Worm (Caenorhabditis elegans) whole organism, L2 larva: ENCODE measurements around the gene csa-1.

Source experiments
- C34F6.9 ChIP-seq: fragments of 150-350 bp; optimal IDR thresholded peaks from 2 replicates; lab custom pipeline; 2014; ENCODE audit warnings: missing biosample characterization, missing genetic modification characterization
- F13H6.1 ChIP-seq: sonication (generic microtip); optimal IDR thresholded peaks from 2 replicates; lab custom pipeline; 2016; ENCODE audit warnings: missing genetic modification characterization, missing compliant biosample characterization
- R02D3.7 ChIP-seq: fragments of 150-350 bp; optimal IDR thresholded peaks from 2 replicates; lab custom pipeline; 2014; ENCODE audit warnings: missing biosample characterization, missing genetic modification characterization
- Y55F3AM.14 ChIP-seq: fragments of 200-800 bp; sonication (Bioruptor generic); optimal IDR thresholded peaks from 2 replicates; lab custom pipeline; 2018; ENCODE audit warnings: mild to moderate bottlenecking, missing genetic modification characterization, missing compliant biosample characterization
- ZK546.5 ChIP-seq: sonication (generic microtip); optimal IDR thresholded peaks from 2 replicates; lab custom pipeline; 2017; ENCODE audit warnings: missing biosample characterization, missing genetic modification characterization
- aly-2 ChIP-seq: fragments of 150-350 bp; optimal IDR thresholded peaks from 2 replicates; lab custom pipeline; 2014; ENCODE audit warnings: missing biosample characterization, missing genetic modification characterization
- ama-1 ChIP-seq: fragments of 150-350 bp; optimal IDR thresholded peaks from 2 replicates; lab custom pipeline; 2018; ENCODE audit warnings: inconsistent platforms
- blmp-1 ChIP-seq: sonication (generic microtip); optimal IDR thresholded peaks from 2 replicates; lab custom pipeline; 2017; ENCODE audit warnings: missing genetic modification characterization, mild to moderate bottlenecking, missing compliant biosample characterization, antibody characterized with exemption, moderate library complexity; ENCODE audit not compliant: insufficient read depth
- ceh-82 ChIP-seq: fragments of 150-350 bp; optimal IDR thresholded peaks from 2 replicates; lab custom pipeline; 2014; ENCODE audit warnings: missing biosample characterization, missing genetic modification characterization
- crh-2 ChIP-seq: sonication (generic microtip); optimal IDR thresholded peaks from 2 replicates; lab custom pipeline; 2017; ENCODE audit warnings: missing biosample characterization, missing genetic modification characterization
- egl-27 ChIP-seq: sonication (generic microtip); optimal IDR thresholded peaks from 3 replicates; lab custom pipeline; 2017; ENCODE audit warnings: missing biosample characterization, missing genetic modification reagents, missing genetic modification characterization
- elt-1 ChIP-seq: fragments of 150-350 bp; optimal IDR thresholded peaks from 2 replicates; lab custom pipeline; 2014; ENCODE audit warnings: missing biosample characterization, missing genetic modification characterization
- elt-3 ChIP-seq: sonication (generic microtip); optimal IDR thresholded peaks from 2 replicates; lab custom pipeline; 2017; ENCODE audit warnings: missing biosample characterization, missing genetic modification characterization
- fos-1 ChIP-seq: fragments of 150-350 bp; optimal IDR thresholded peaks from 2 replicates; lab custom pipeline; 2014; ENCODE audit warnings: missing biosample characterization, missing genetic modification characterization
- gmeb-1 ChIP-seq: fragments of 150-350 bp; optimal IDR thresholded peaks from 2 replicates; lab custom pipeline; 2014; ENCODE audit warnings: missing biosample characterization, missing genetic modification characterization
- lin-13 ChIP-seq: fragments of 150-350 bp; optimal IDR thresholded peaks from 2 replicates; lab custom pipeline; 2014; ENCODE audit warnings: missing biosample characterization, missing genetic modification reagents, missing genetic modification characterization
- lin-39 ChIP-seq: fragments of 150-350 bp; optimal IDR thresholded peaks from 2 replicates; lab custom pipeline; 2014; ENCODE audit warnings: missing biosample characterization, missing genetic modification reagents, missing genetic modification characterization
- lsy-2 ChIP-seq, 2 experiments: fragments of 150-350 bp in 1 of 2; sonication (generic microtip) in 1 of 2; optimal IDR thresholded peaks; 2 replicates each; lab custom pipeline; 2014 to 2017; ENCODE audit warnings: missing biosample characterization in 2 of 2, missing genetic modification characterization in 2 of 2
- mdl-1 ChIP-seq, 2 experiments: fragments of 150-350 bp in 1 of 2; sonication (generic microtip) in 1 of 2; optimal IDR thresholded peaks; 2 replicates each; lab custom pipeline; 2017; ENCODE audit warnings: missing biosample characterization in 2 of 2, missing genetic modification characterization in 2 of 2
- nhr-10 ChIP-seq: sonication (generic microtip); optimal IDR thresholded peaks from 2 replicates; lab custom pipeline; 2017; ENCODE audit warnings: missing biosample characterization, missing genetic modification characterization
- nhr-12 ChIP-seq: fragments of 150-350 bp; optimal IDR thresholded peaks from 2 replicates; lab custom pipeline; 2014; ENCODE audit warnings: missing biosample characterization, missing genetic modification characterization
- nhr-129 ChIP-seq: fragments of 150-350 bp; optimal IDR thresholded peaks from 2 replicates; lab custom pipeline; 2014; ENCODE audit warnings: missing biosample characterization, missing genetic modification characterization
- nhr-21 ChIP-seq: fragments of 150-350 bp; optimal IDR thresholded peaks from 2 replicates; lab custom pipeline; 2014; ENCODE audit warnings: missing biosample characterization, missing genetic modification characterization
- nhr-23 ChIP-seq: fragments of 150-350 bp; optimal IDR thresholded peaks from 2 replicates; lab custom pipeline; 2014; ENCODE audit warnings: missing biosample characterization, missing genetic modification reagents, missing genetic modification characterization
- nhr-237 ChIP-seq: fragments of 150-350 bp; optimal IDR thresholded peaks from 2 replicates; lab custom pipeline; 2014; ENCODE audit warnings: missing biosample characterization, missing genetic modification characterization
- nhr-25 ChIP-seq: fragments of 150-350 bp; sonication (generic microtip); optimal IDR thresholded peaks from 3 replicates; lab custom pipeline; 2014; ENCODE audit warnings: missing biosample characterization, missing genetic modification characterization
- nhr-77 ChIP-seq: fragments of 150-350 bp; optimal IDR thresholded peaks from 2 replicates; lab custom pipeline; 2014; ENCODE audit warnings: missing biosample characterization, missing genetic modification characterization
- sem-4 ChIP-seq: fragments of 150-350 bp; optimal IDR thresholded peaks from 2 replicates; lab custom pipeline; 2014; ENCODE audit warnings: missing biosample characterization, missing genetic modification reagents, missing genetic modification characterization
- skn-1 ChIP-seq: sonication (generic microtip); optimal IDR thresholded peaks from 2 replicates; lab custom pipeline; 2017; ENCODE audit warnings: missing biosample characterization, missing genetic modification characterization
- sma-3 ChIP-seq: sonication (generic microtip); optimal IDR thresholded peaks from 2 replicates; lab custom pipeline; 2016; ENCODE audit warnings: missing genetic modification reagents, missing genetic modification characterization, missing compliant biosample characterization
- sma-9 ChIP-seq, 2 experiments: fragments of 150-350 bp in 1 of 2; sonication (generic microtip) in 1 of 2; optimal IDR thresholded peaks; 2 replicates each; lab custom pipeline; 2014 to 2016; ENCODE audit warnings: missing genetic modification characterization in 2 of 2, mild to moderate bottlenecking in 1 of 2, missing biosample characterization in 1 of 2, missing compliant biosample characterization in 1 of 2, missing genetic modification reagents in 1 of 2, moderate library complexity in 1 of 2
- unc-39 ChIP-seq: fragments of 150-350 bp; optimal IDR thresholded peaks from 2 replicates; lab custom pipeline; 2014; ENCODE audit warnings: missing biosample characterization, missing genetic modification characterization
- unc-55 ChIP-seq: fragments of 150-350 bp; sonication (generic microtip); optimal IDR thresholded peaks from 3 replicates; lab custom pipeline; 2014; ENCODE audit warnings: missing biosample characterization, missing genetic modification reagents, missing genetic modification characterization
- zag-1 ChIP-seq: fragments of 150-350 bp; optimal IDR thresholded peaks from 2 replicates; lab custom pipeline; 2014; ENCODE audit warnings: missing biosample characterization, missing genetic modification characterization
- ztf-1 ChIP-seq: fragments of 200-800 bp; sonication (Bioruptor generic); conservative IDR thresholded peaks from 2 replicates; pipeline ENCODE4 v1.3.6; 2022; ENCODE audit warnings: missing genetic modification characterization, missing compliant biosample characterization
- ztf-11 ChIP-seq: sonication (generic microtip); optimal IDR thresholded peaks from 2 replicates; lab custom pipeline; 2017; ENCODE audit warnings: missing biosample characterization, missing genetic modification characterization
- ztf-4 ChIP-seq: fragments of 150-350 bp; optimal IDR thresholded peaks from 2 replicates; lab custom pipeline; 2014; ENCODE audit warnings: missing biosample characterization, missing genetic modification characterization

Gene csa-1

ce11 chrII:9324824-9325351, 5.4 kb upstream of the csa-1 start, which contains the start of gene eat-3 (continued):
- no peak for TF ChIP-seq sma-3
- TF ChIP-seq ZK546.5 (tag; lab: Kevin White, UChicago): no peak
- TF ChIP-seq gmeb-1 (tag; lab: Kevin White, UChicago): no peak
- TF ChIP-seq crh-2 (tag; lab: Kevin White, UChicago): peak; percentile 12
- no peak for TF ChIP-seq egl-27 (tag; lab: Kevin White, UChicago)
- peak in 1 of 2 experiments; percentile 19 for TF ChIP-seq mdl-1 (tag; optimal IDR thresholded peaks at IDR 0.05; lab: Kevin White, UChicago)
- no peak for TF ChIP-seq blmp-1 (tag; lab: Kevin White, UChicago)
- no peak for TF ChIP-seq nhr-25
- no peak for TF ChIP-seq F13H6.1
- no peak for TF ChIP-seq nhr-23
- TF ChIP-seq nhr-77 (tag; lab: Kevin White, UChicago): no peak
- no peak for TF ChIP-seq ztf-11

ce11 chrII:9323660-9324059, 4.1 kb upstream of the csa-1 start, which contains the start of gene egli-1:
TSS of gene egli-1 (plus strand) at chrII:9323960.
- TF ChIP-seq unc-39 (no peak), R02D3.7 (tag; lab: Kevin White, UChicago) (no peak), skn-1 (no peak), nhr-10 (tag; lab: Kevin White, UChicago) (no peak), lin-39 (tag; lab: Kevin White, UChicago) (no peak), nhr-21 (tag; lab: Kevin White, UChicago) (no peak), nhr-237 (tag; lab: Kevin White, UChicago) (no peak), gmeb-1 (tag; lab: Kevin White, UChicago) (no peak), Y55F3AM.14 (GFP tag; lab: Kevin White, UChicago) (no peak), mdl-1 (tag; optimal IDR thresholded peaks at IDR 0.05; lab: Kevin White, UChicago) (no peak), lin-13 (no peak), ama-1 (lab: Kevin White, UChicago) (no peak), ztf-4 (tag; lab: Kevin White, UChicago) (no peak), aly-2 (tag; lab: Kevin White, UChicago) (no peak), nhr-12 (tag; lab: Kevin White, UChicago) (no peak), nhr-25 (no peak), unc-55 (no peak), nhr-129 (tag; lab: Kevin White, UChicago) (no peak), zag-1 (tag; lab: Kevin White, UChicago) (no peak), ceh-82 (tag; lab: Kevin White, UChicago) (no peak)
- TF ChIP-seq, all 48 proteins: peak for 0

DNA sequence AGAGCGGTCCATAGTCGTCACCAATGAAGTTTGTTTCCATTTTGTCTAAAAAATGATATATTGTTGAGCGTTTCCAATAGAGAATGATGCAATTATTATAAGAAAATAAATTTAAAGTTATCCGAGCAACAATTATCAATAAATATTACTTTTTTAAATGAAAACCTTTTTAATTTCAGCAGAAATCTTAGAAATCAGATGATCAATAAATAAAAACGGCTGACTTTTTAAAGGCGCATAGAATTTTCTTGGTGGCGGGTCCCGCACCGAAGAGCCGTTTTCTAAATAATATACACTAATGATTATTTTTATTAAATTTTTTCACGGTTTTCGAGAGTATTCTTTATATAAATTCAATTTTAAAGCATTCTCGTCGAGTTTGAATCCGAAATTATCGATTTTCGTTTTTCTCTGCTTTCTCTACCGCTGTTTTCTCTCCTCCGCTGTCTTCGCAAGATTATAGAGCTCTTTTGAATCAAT, 3.4 kb upstream of the csa-1 start, which contains the start of gene rab-39:
TSS of gene rab-39 (minus strand) at position 51 of the 480 bp plus-strand sequence.
- TF ChIP-seq zag-1 (tag; lab: Kevin White, UChicago) (no peak), nhr-237 (tag; lab: Kevin White, UChicago) (no peak), ztf-11 (no peak), ztf-4 (tag; lab: Kevin White, UChicago) (no peak), C34F6.9 (tag; lab: Kevin White, UChicago) (peak; percentile 72), elt-3 (tag; lab: Kevin White, UChicago) (no peak), lsy-2 (tag; optimal IDR thresholded peaks at IDR 0.05; lab: Kevin White, UChicago) (peak in 1 of 2 experiments; percentile 62), fos-1 (peak; percentile 20), crh-2 (tag; lab: Kevin White, UChicago) (peak; percentile 20), unc-39 (no peak), mdl-1 (tag; optimal IDR thresholded peaks at IDR 0.05; lab: Kevin White, UChicago) (no peak), nhr-21 (tag; lab: Kevin White, UChicago) (no peak), blmp-1 (tag; lab: Kevin White, UChicago) (no peak), lin-13 (peak; percentile 23), nhr-12 (tag; lab: Kevin White, UChicago) (no peak), ceh-82 (tag; lab: Kevin White, UChicago) (no peak), nhr-77 (tag; lab: Kevin White, UChicago) (no peak), aly-2 (tag; lab: Kevin White, UChicago) (no peak), ztf-1 (no peak), egl-27 (tag; lab: Kevin White, UChicago) (no peak), sem-4 (tag; lab: Kevin White, UChicago) (no peak), unc-55 (peak; percentile 69), nhr-10 (tag; lab: Kevin White, UChicago) (no peak)

- TF ChIP-seq zag-1 (tag; lab: Kevin White, UChicago) (no peak), nhr-129 (tag; lab: Kevin White, UChicago) (peak; percentile 2), sma-9 (GFP tag; optimal IDR thresholded peaks at IDR 0.05; lab: Kevin White, UChicago) (no peak), sma-9 (tag; optimal IDR thresholded peaks at IDR 0.05; lab: Kevin White, UChicago) (no peak), skn-1 (no peak), elt-1 (tag; lab: Kevin White, UChicago) (no peak), sem-4 (tag; lab: Kevin White, UChicago) (no peak)
These were observed 2.7 kb downstream of the csa-1 start for ce11 chrII:9316801-9317200.
